Worm (Caenorhabditis elegans) whole organism, midembryonic: ENCODE data around the gene etc-1.
A peak's percentile ranks its signal among the peaks of the same experiment; 100 is the strongest.

Experiments used
- T22C8.4 ChIP-seq: fragments of 200-800 bp; sonication (Bioruptor generic); IDR thresholded peaks from 2 replicates; pipeline ENCODE4 v1.3.6; 2022; ENCODE audit warnings: missing genetic modification characterization, missing compliant biosample characterization
- cog-1 ChIP-seq: sonication (generic microtip); optimal IDR thresholded peaks from 2 replicates; lab custom pipeline; 2016; ENCODE audit warnings: missing genetic modification characterization, missing compliant biosample characterization
- flt-1 ChIP-seq: fragments of 200-800 bp; sonication (Bioruptor generic); IDR thresholded peaks from 2 replicates; pipeline ENCODE4 v1.3.6; 2022; ENCODE audit warnings: missing genetic modification characterization, missing compliant biosample characterization
- klf-2 ChIP-seq: fragments of 200-800 bp; sonication (Bioruptor generic); conservative IDR thresholded peaks from 2 replicates; pipeline ENCODE4 v1.3.6; 2022; ENCODE audit warnings: missing genetic modification reagents, missing genetic modification characterization, missing compliant biosample characterization
- med-1 ChIP-seq: sonication (generic microtip); optimal IDR thresholded peaks from 2 replicates; lab custom pipeline; 2017; ENCODE audit warnings: missing genetic modification characterization, mild to moderate bottlenecking, missing compliant biosample characterization, antibody characterized with exemption, missing genetic modification reagents; ENCODE audit not compliant: insufficient read depth
- ref-1 ChIP-seq: fragments of 200-800 bp; sonication (Bioruptor generic); conservative IDR thresholded peaks from 2 replicates; pipeline ENCODE4 v1.3.6; 2022; ENCODE audit warnings: missing genetic modification reagents, missing genetic modification characterization, missing compliant biosample characterization
- tab-1 ChIP-seq: fragments of 200-800 bp; sonication (Bioruptor generic); IDR thresholded peaks from 2 replicates; pipeline ENCODE4 v1.3.6; 2022; ENCODE audit warnings: missing genetic modification characterization, missing compliant biosample characterization
- ztf-23 ChIP-seq: fragments of 200-800 bp; sonication (Bioruptor generic); IDR thresholded peaks from 2 replicates; pipeline ENCODE4 v1.3.6; 2022; ENCODE audit warnings: missing genetic modification reagents, missing genetic modification characterization, missing compliant biosample characterization
- ztf-29 ChIP-seq: fragments of 200-800 bp; sonication (Bioruptor generic); IDR thresholded peaks from 2 replicates; pipeline ENCODE4 v1.3.6; 2022; ENCODE audit warnings: missing genetic modification reagents, missing genetic modification characterization, missing compliant biosample characterization

The etc-1 gene

ce11 chrII:8710317-8710716 lies 45.7 kb downstream of the etc-1 start, which contains the start of gene srg-15:
Gene srg-15, minus strand, starts transcription at chrII:8710417.
- TF ChIP-seq ztf-29 (GFP tag; lab: Robert Waterston, UW) (no peak), klf-2 (GFP tag; lab: Robert Waterston, UW) (no peak), med-1 (GFP tag; lab: Kevin White, UChicago) (no peak), tab-1 (GFP tag; lab: Robert Waterston, UW) (no peak), T22C8.4 (GFP tag; lab: Robert Waterston, UW) (no peak), cog-1 (tag; lab: Kevin White, UChicago) (no peak), flt-1 (no peak), ref-1 (GFP tag; lab: Robert Waterston, UW) (no peak), ztf-23 (GFP tag; lab: Robert Waterston, UW) (no peak)

- TF ChIP-seq flt-1: no peak
- TF ChIP-seq ref-1 (GFP tag; lab: Robert Waterston, UW): no peak
- no peak for TF ChIP-seq tab-1 (GFP tag; lab: Robert Waterston, UW)
- no peak for TF ChIP-seq T22C8.4 (GFP tag; lab: Robert Waterston, UW)
- TF ChIP-seq ztf-23 (GFP tag; lab: Robert Waterston, UW): no peak
- no peak for TF ChIP-seq ztf-29 (GFP tag; lab: Robert Waterston, UW)
- no peak for TF ChIP-seq klf-2 (GFP tag; lab: Robert Waterston, UW)
- no peak for TF ChIP-seq cog-1 (tag; lab: Kevin White, UChicago)
- no peak for TF ChIP-seq med-1 (GFP tag; lab: Kevin White, UChicago)
These were observed 50.3 kb downstream of the etc-1 start, which contains the start of the genes rab-21 and T01B7.13 for ce11 chrII:8714913-8715447. Gene rab-21, minus strand, starts transcription at chrII:8715013. Gene T01B7.13, plus strand, starts transcription at chrII:8715397.

ce11 chrII:8716231-8716878 lies 51.7 kb downstream of the etc-1 start, which contains the start of the genes cyn-11 and T01B7.5:
Gene cyn-11, minus strand, starts transcription at chrII:8716281.
Gene T01B7.5, plus strand, starts transcription at chrII:8716828.
- TF ChIP-seq cog-1 (tag; lab: Kevin White, UChicago) (peak; percentile 10), ztf-23 (GFP tag; lab: Robert Waterston, UW) (peak; percentile 81), tab-1 (GFP tag; lab: Robert Waterston, UW) (no peak), flt-1 (peak; percentile 37), med-1 (GFP tag; lab: Kevin White, UChicago) (peak; percentile 46)

ce11 chrII:8717579-8717978 lies 52.9 kb downstream of the etc-1 start:
- TF ChIP-seq cog-1 (tag; lab: Kevin White, UChicago): no peak
- no peak for TF ChIP-seq ztf-29 (GFP tag; lab: Robert Waterston, UW)
- TF ChIP-seq ztf-23 (GFP tag; lab: Robert Waterston, UW): no peak
- no peak for TF ChIP-seq klf-2 (GFP tag; lab: Robert Waterston, UW)
- TF ChIP-seq T22C8.4 (GFP tag; lab: Robert Waterston, UW): no peak
- no peak for TF ChIP-seq flt-1
- TF ChIP-seq tab-1 (GFP tag; lab: Robert Waterston, UW): no peak
- TF ChIP-seq ref-1 (GFP tag; lab: Robert Waterston, UW): no peak
- no peak for TF ChIP-seq med-1 (GFP tag; lab: Kevin White, UChicago)
